Worm (Caenorhabditis elegans) whole organism, young adult: ENCODE data around the gene pals-21.

Experiments
- B0035.1 ChIP-seq: sonication (generic microtip); optimal IDR thresholded peaks from 2 replicates; lab custom pipeline; 2016; ENCODE audit warnings: missing genetic modification characterization, mild to moderate bottlenecking, missing compliant biosample characterization, missing genotype, missing genetic modification reagents
- C06A6.2 ChIP-seq: fragments of 200-800 bp; sonication (Bioruptor generic); conservative IDR thresholded peaks from 2 replicates; pipeline ENCODE4 v1.3.6; 2022; ENCODE audit warnings: missing genetic modification characterization, missing compliant biosample characterization
- C17E4.6 ChIP-seq: fragments of 200-800 bp; sonication (Bioruptor generic); IDR thresholded peaks from 2 replicates; pipeline ENCODE4 v1.3.6; 2022; ENCODE audit warnings: missing genetic modification reagents, missing genetic modification characterization, missing compliant biosample characterization
- D2030.7 ChIP-seq: fragments of 200-800 bp; sonication (Bioruptor generic); IDR thresholded peaks from 2 replicates; pipeline ENCODE4 v1.3.6; 2022; ENCODE audit warnings: missing genetic modification reagents, missing genetic modification characterization, missing compliant biosample characterization
- F10E7.11 ChIP-seq: sonication (generic microtip); optimal IDR thresholded peaks from 2 replicates; lab custom pipeline; 2017; ENCODE audit warnings: mild to moderate bottlenecking, missing genetic modification characterization, moderate library complexity, missing compliant biosample characterization
- F23B12.7 ChIP-seq: sonication (generic microtip); optimal IDR thresholded peaks from 2 replicates; lab custom pipeline; 2017; ENCODE audit warnings: missing genetic modification characterization, mild to moderate bottlenecking, missing compliant biosample characterization, antibody characterized with exemption, moderate library complexity; ENCODE audit not compliant: insufficient read depth
- F37B4.10 ChIP-seq: fragments of 200-800 bp; sonication (Bioruptor generic); IDR thresholded peaks from 2 replicates; pipeline ENCODE4 v1.3.6; 2022; ENCODE audit warnings: missing genetic modification characterization, missing compliant biosample characterization
- K12H6.12 ChIP-seq: fragments of 200-800 bp; sonication (Bioruptor generic); optimal IDR thresholded peaks from 2 replicates; lab custom pipeline; 2018; ENCODE audit warnings: mild to moderate bottlenecking, missing genetic modification characterization, missing compliant biosample characterization
- T07F8.4 ChIP-seq: sonication (generic microtip); optimal IDR thresholded peaks from 2 replicates; lab custom pipeline; 2016; ENCODE audit warnings: mild to moderate bottlenecking, missing genetic modification characterization, moderate library complexity, missing compliant biosample characterization
- Y53F4B.3 ChIP-seq: fragments of 200-800 bp; sonication (Bioruptor generic); IDR thresholded peaks from 2 replicates; pipeline ENCODE4 v1.3.6; 2022; ENCODE audit warnings: missing genetic modification reagents, missing genetic modification characterization, missing compliant biosample characterization
- Y56A3A.18 ChIP-seq: fragments of 200-800 bp; sonication (Bioruptor generic); IDR thresholded peaks from 2 replicates; pipeline ENCODE4 v1.3.6; 2022; ENCODE audit warnings: missing genetic modification reagents, missing genetic modification characterization, missing compliant biosample characterization
- Y79H2A.3 ChIP-seq: fragments of 200-800 bp; sonication (Bioruptor generic); conservative IDR thresholded peaks from 2 replicates; pipeline ENCODE4 v1.3.6; 2022; ENCODE audit warnings: missing genetic modification reagents, missing genetic modification characterization, missing compliant biosample characterization
- Y95B8A.8 ChIP-seq: fragments of 200-800 bp; sonication (Bioruptor generic); IDR thresholded peaks from 2 replicates; pipeline ENCODE4 v1.3.6; 2022; ENCODE audit warnings: missing genetic modification reagents, missing genetic modification characterization, missing compliant biosample characterization
- athp-1 ChIP-seq: sonication (generic microtip); optimal IDR thresholded peaks from 2 replicates; lab custom pipeline; 2017; ENCODE audit warnings: mild to moderate bottlenecking, missing genetic modification characterization, missing compliant biosample characterization
- attf-3 ChIP-seq: fragments of 200-800 bp; sonication (Bioruptor generic); conservative IDR thresholded peaks from 2 replicates; pipeline ENCODE4 v1.3.6; 2022; ENCODE audit warnings: missing genetic modification reagents, missing genetic modification characterization, missing compliant biosample characterization
- attf-6 ChIP-seq: fragments of 200-800 bp; sonication (Bioruptor generic); IDR thresholded peaks from 2 replicates; pipeline ENCODE4 v1.3.6; 2022; ENCODE audit warnings: missing genetic modification reagents, missing genetic modification characterization, missing compliant biosample characterization
- ccch-3 ChIP-seq: fragments of 200-800 bp; sonication (Bioruptor generic); optimal IDR thresholded peaks from 2 replicates; lab custom pipeline; 2018; ENCODE audit warnings: mild to moderate bottlenecking, missing genetic modification characterization, missing compliant biosample characterization
- ceh-100 ChIP-seq: fragments of 200-800 bp; sonication (Bioruptor generic); IDR thresholded peaks from 2 replicates; pipeline ENCODE4 v1.3.6; 2022; ENCODE audit warnings: missing genetic modification reagents, missing genetic modification characterization, missing compliant biosample characterization
- ceh-40 ChIP-seq: fragments of 200-800 bp; sonication (Bioruptor generic); IDR thresholded peaks from 2 replicates; pipeline ENCODE4 v1.3.6; 2022; ENCODE audit warnings: missing genetic modification characterization, missing compliant biosample characterization
- efl-1 ChIP-seq: fragments of 150-350 bp; optimal IDR thresholded peaks from 2 replicates; lab custom pipeline; 2014; ENCODE audit warnings: missing biosample characterization, missing genetic modification reagents, missing genetic modification characterization
- egl-18 ChIP-seq: fragments of 200-800 bp; sonication (Bioruptor generic); IDR thresholded peaks from 2 replicates; pipeline ENCODE4 v1.3.6; 2022; ENCODE audit warnings: missing genetic modification reagents, missing genetic modification characterization, missing compliant biosample characterization
- egl-44 ChIP-seq: fragments of 200-800 bp; sonication (Bioruptor generic); IDR thresholded peaks from 2 replicates; pipeline ENCODE4 v1.3.6; 2022; ENCODE audit warnings: missing genetic modification reagents, missing genetic modification characterization, missing compliant biosample characterization
- egrh-3 ChIP-seq: fragments of 200-800 bp; sonication (Bioruptor generic); IDR thresholded peaks from 2 replicates; pipeline ENCODE4 v1.3.6; 2022; ENCODE audit warnings: missing genetic modification reagents, missing genetic modification characterization, missing compliant biosample characterization
- hlh-26 ChIP-seq: fragments of 200-800 bp; sonication (Bioruptor generic); conservative IDR thresholded peaks from 2 replicates; pipeline ENCODE4 v1.3.6; 2022; ENCODE audit warnings: missing genetic modification reagents, missing genetic modification characterization, missing compliant biosample characterization
- hmg-1.2 ChIP-seq: fragments of 200-800 bp; sonication (Bioruptor generic); IDR thresholded peaks from 2 replicates; pipeline ENCODE4 v1.3.6; 2022; ENCODE audit warnings: missing genetic modification reagents, missing genetic modification characterization, missing compliant biosample characterization
- hrde-1 ChIP-seq: sonication (generic microtip); optimal IDR thresholded peaks from 2 replicates; lab custom pipeline; 2016; ENCODE audit warnings: missing genetic modification characterization, mild to moderate bottlenecking, missing compliant biosample characterization, moderate library complexity, missing genotype, missing genetic modification reagents, borderline replicate concordance
- lag-1 ChIP-seq: fragments of 200-800 bp; sonication (Bioruptor generic); IDR thresholded peaks from 2 replicates; pipeline ENCODE4 v1.3.6; 2022; ENCODE audit warnings: missing genetic modification reagents, missing genetic modification characterization, missing compliant biosample characterization
- let-526 ChIP-seq: fragments of 200-800 bp; sonication (Bioruptor generic); IDR thresholded peaks from 2 replicates; pipeline ENCODE4 v1.3.6; 2022; ENCODE audit warnings: missing genetic modification reagents, missing genetic modification characterization, missing compliant biosample characterization
- lin-35 ChIP-seq, 3 experiments: fragments of 150-350 bp in 2 of 3; sonication (generic microtip) in 1 of 3; optimal IDR thresholded peaks; 2 replicates each; lab custom pipeline; 2014 to 2018; ENCODE audit warnings: missing biosample characterization in 3 of 3, missing genetic modification characterization in 3 of 3, missing genetic modification reagents in 3 of 3
- lir-1 ChIP-seq: fragments of 200-800 bp; sonication (Bioruptor generic); conservative IDR thresholded peaks from 2 replicates; pipeline ENCODE4 v1.3.6; 2022; ENCODE audit warnings: missing genetic modification reagents, missing genetic modification characterization, missing compliant biosample characterization
- lsl-1 ChIP-seq: fragments of 200-800 bp; sonication (Bioruptor generic); optimal IDR thresholded peaks from 2 replicates; lab custom pipeline; 2018; ENCODE audit warnings: mild to moderate bottlenecking, missing genetic modification characterization, moderate library complexity, missing compliant biosample characterization
- lsy-27 ChIP-seq: sonication (generic microtip); optimal IDR thresholded peaks from 2 replicates; lab custom pipeline; 2017; ENCODE audit warnings: missing genetic modification characterization, mild to moderate bottlenecking, missing compliant biosample characterization, antibody characterized with exemption, missing genotype, borderline replicate concordance; ENCODE audit not compliant: insufficient read depth
- nfyb-1 ChIP-seq: fragments of 200-800 bp; sonication (Bioruptor generic); IDR thresholded peaks from 2 replicates; pipeline ENCODE4 v1.3.6; 2022; ENCODE audit warnings: missing genetic modification reagents, missing genetic modification characterization, missing compliant biosample characterization
- nhr-179 ChIP-seq: sonication (generic microtip); optimal IDR thresholded peaks from 2 replicates; lab custom pipeline; 2016; ENCODE audit warnings: mild to moderate bottlenecking, missing genetic modification characterization, missing compliant biosample characterization
- pbrm-1 ChIP-seq: fragments of 200-800 bp; sonication (Bioruptor generic); IDR thresholded peaks from 2 replicates; pipeline ENCODE4 v1.3.6; 2022; ENCODE audit warnings: missing genetic modification reagents, missing genetic modification characterization, missing compliant biosample characterization
- pha-4 ChIP-seq: fragments of 150-350 bp; sonication (generic microtip); optimal IDR thresholded peaks from 2 replicates; lab custom pipeline; 2014; ENCODE audit warnings: missing biosample characterization, missing genetic modification reagents, missing genetic modification characterization
- rcor-1 ChIP-seq: fragments of 200-800 bp; sonication (Bioruptor generic); IDR thresholded peaks from 2 replicates; pipeline ENCODE4 v1.3.6; 2022; ENCODE audit warnings: missing genetic modification reagents, missing genetic modification characterization, missing compliant biosample characterization
- repo-1 ChIP-seq: sonication (generic microtip); optimal IDR thresholded peaks from 2 replicates; lab custom pipeline; 2017; ENCODE audit warnings: mild to moderate bottlenecking, missing genetic modification characterization, missing compliant biosample characterization
- sea-2 ChIP-seq: fragments of 200-800 bp; sonication (Bioruptor generic); IDR thresholded peaks from 2 replicates; pipeline ENCODE4 v1.3.6; 2022; ENCODE audit warnings: missing genetic modification characterization, missing compliant biosample characterization
- snpc-4 ChIP-seq, 5 experiments: fragments of 150-350 bp in 1 of 5; sonication (generic microtip) in 4 of 5; optimal IDR thresholded peaks; 2 replicates each; lab custom pipeline; 2014 to 2018; ENCODE audit warnings: missing genetic modification characterization in 5 of 5, missing biosample characterization in 3 of 5, antibody characterized with exemption in 2 of 5, mild to moderate bottlenecking in 2 of 5, missing compliant biosample characterization in 2 of 5, missing genotype in 2 of 5, moderate library complexity in 2 of 5, missing genetic modification reagents in 1 of 5
- tbp1 ChIP-seq: fragments of 200-800 bp; sonication (Bioruptor generic); optimal IDR thresholded peaks from 2 replicates; lab custom pipeline; 2018; ENCODE audit warnings: mild to moderate bottlenecking, missing genetic modification characterization, missing compliant biosample characterization
- tbx-9 ChIP-seq: sonication (generic microtip); optimal IDR thresholded peaks from 2 replicates; lab custom pipeline; 2016; ENCODE audit warnings: borderline replicate concordance, missing genetic modification characterization, inconsistent platforms, missing compliant biosample characterization
- zim-3 ChIP-seq: sonication (generic microtip); optimal IDR thresholded peaks from 2 replicates; lab custom pipeline; 2017; ENCODE audit warnings: mild to moderate bottlenecking, missing genetic modification characterization, moderate library complexity, missing compliant biosample characterization
- ztf-18 ChIP-seq: sonication (generic microtip); optimal IDR thresholded peaks from 2 replicates; lab custom pipeline; 2016; ENCODE audit warnings: missing genotype, mild to moderate bottlenecking, missing genetic modification characterization, missing compliant biosample characterization
- ztf-25 ChIP-seq: fragments of 200-800 bp; sonication (Bioruptor generic); IDR thresholded peaks from 2 replicates; pipeline ENCODE4 v1.3.6; 2022; ENCODE audit warnings: missing genetic modification reagents, missing genetic modification characterization, missing compliant biosample characterization
- ztf-26 ChIP-seq: sonication (generic microtip); optimal IDR thresholded peaks from 2 replicates; lab custom pipeline; 2017; ENCODE audit warnings: missing genetic modification characterization, missing compliant biosample characterization

pals-21 gene

DNA sequence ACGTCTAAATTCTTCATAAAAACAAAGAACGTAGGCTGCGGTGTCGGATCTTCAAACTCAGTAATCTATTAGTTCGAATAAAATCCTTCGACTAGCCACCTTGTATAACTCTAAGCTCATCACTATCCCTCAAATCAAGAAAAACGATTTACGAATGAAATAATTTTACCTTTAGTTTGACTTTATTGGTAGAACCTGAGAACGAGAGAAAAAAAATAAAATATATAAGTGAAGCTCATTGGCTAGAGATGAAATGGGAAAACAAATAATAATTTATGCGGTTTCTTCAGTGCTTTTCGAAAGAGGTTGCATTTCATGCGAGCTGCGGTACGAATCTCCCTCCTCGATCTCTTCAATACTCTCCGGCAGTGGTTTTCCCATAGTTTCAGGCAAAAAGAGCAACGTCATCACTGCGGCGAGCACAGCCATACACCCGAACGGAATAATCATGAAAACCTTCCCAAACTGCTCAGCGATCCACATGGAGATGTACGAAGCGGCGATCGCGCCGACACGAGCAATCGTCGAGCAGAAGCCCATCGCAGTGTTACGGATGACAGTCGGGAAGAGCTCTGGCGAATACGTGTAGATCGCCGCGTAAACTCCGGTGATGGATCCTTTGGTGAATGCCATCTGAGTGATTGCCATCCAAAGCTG lies 39.4 kb upstream of the pals-21 start:
- TF ChIP-seq pbrm-1 (GFP tag; lab: Robert Waterston, UW): no peak; the same call in 1 of the 2 replicates
- TF ChIP-seq nhr-179 (tag; lab: Kevin White, UChicago): no peak
- TF ChIP-seq attf-3: no peak
- TF ChIP-seq lag-1 (GFP tag; lab: Robert Waterston, UW): no peak
- TF ChIP-seq Y53F4B.3 (GFP tag; lab: Robert Waterston, UW): no peak; the same call in 1 of the 2 replicates
- peak; percentile 69 for TF ChIP-seq zim-3 (tag; lab: Kevin White, UChicago)
- no peak; the same call in none of the 2 replicates for TF ChIP-seq ceh-100 (GFP tag; lab: Robert Waterston, UW)
- TF ChIP-seq lin-35 (GFP tag; optimal IDR thresholded peaks at IDR 0.05; lab: Kevin White, UChicago): peak in 2 of 3 experiments; percentile 44 to 49
- no peak for TF ChIP-seq lsy-27 (tag; lab: Kevin White, UChicago)
- peak; percentile 21 for TF ChIP-seq efl-1 (GFP tag; lab: Kevin White, UChicago)
- peak; percentile 90; the same call in 1 of the 2 replicates for TF ChIP-seq Y56A3A.18 (GFP tag; lab: Robert Waterston, UW)
- peak; percentile 94 for TF ChIP-seq F10E7.11
- peak; percentile 51 for TF ChIP-seq snpc-4 (GFP tag; optimal IDR thresholded peaks at IDR 0.05; lab: Kevin White, UChicago)
- peak in 3 of 4 experiments; percentile 16 to 60 (median 59) for TF ChIP-seq snpc-4 (tag; optimal IDR thresholded peaks at IDR 0.05; lab: Kevin White, UChicago)
- peak; percentile 82 for TF ChIP-seq attf-6 (GFP tag; lab: Robert Waterston, UW)
- TF ChIP-seq tbp1 (GFP tag; lab: Kevin White, UChicago): peak; percentile 69
- TF ChIP-seq lsl-1 (GFP tag; lab: Kevin White, UChicago): peak; percentile 71
- TF ChIP-seq pha-4: peak; percentile 42
- TF ChIP-seq let-526: no peak
- TF ChIP-seq lir-1: no peak
- TF ChIP-seq ztf-25 (GFP tag; lab: Robert Waterston, UW): no peak
- TF ChIP-seq repo-1 (tag; lab: Kevin White, UChicago): peak; percentile 96
- TF ChIP-seq egl-44 (GFP tag; lab: Robert Waterston, UW): peak; percentile 47; the same call in 1 of the 2 replicates
- TF ChIP-seq ceh-40 (GFP tag; lab: Robert Waterston, UW): 0 out of 2 replicates have a peak, but pooled peaks have one; percentile 47
- TF ChIP-seq F37B4.10 (GFP tag; lab: Robert Waterston, UW): 0 out of 2 replicates have a peak, but pooled peaks have one; percentile 42
- no peak for TF ChIP-seq T07F8.4 (tag; lab: Kevin White, UChicago)
- peak; percentile 86 for TF ChIP-seq ztf-26 (tag; lab: Kevin White, UChicago)
- no peak for TF ChIP-seq ccch-3
- TF ChIP-seq sea-2: 0 out of 2 replicates have a peak, but pooled peaks have one; percentile 28
- TF ChIP-seq ztf-18: peak; percentile 57
- no peak for TF ChIP-seq hlh-26 (GFP tag; lab: Robert Waterston, UW)
- peak; percentile 85; the same call in 1 of the 2 replicates for TF ChIP-seq Y95B8A.8
- TF ChIP-seq Y79H2A.3 (GFP tag; lab: Robert Waterston, UW): peak; percentile 90
- peak; percentile 93 for TF ChIP-seq B0035.1 (tag; lab: Kevin White, UChicago)
- TF ChIP-seq D2030.7 (GFP tag; lab: Robert Waterston, UW): peak; percentile 58; the same call in 1 of the 2 replicates
- TF ChIP-seq nfyb-1 (GFP tag; lab: Robert Waterston, UW): peak; percentile 90
- TF ChIP-seq hrde-1 (tag; lab: Kevin White, UChicago): peak; percentile 96
- TF ChIP-seq rcor-1 (GFP tag; lab: Robert Waterston, UW): peak; percentile 85
- peak; percentile 77; the same call in 1 of the 2 replicates for TF ChIP-seq egl-18 (GFP tag; lab: Robert Waterston, UW)
- peak; percentile 55 for TF ChIP-seq hmg-1.2 (GFP tag; lab: Robert Waterston, UW)
- TF ChIP-seq C06A6.2: no peak
- no peak for TF ChIP-seq egrh-3 (GFP tag; lab: Robert Waterston, UW)
- peak; percentile 79 for TF ChIP-seq K12H6.12 (tag; lab: Kevin White, UChicago)
- peak; percentile 64 for TF ChIP-seq F23B12.7
- TF ChIP-seq athp-1 (tag; lab: Kevin White, UChicago): peak; percentile 96
- no peak for TF ChIP-seq tbx-9 (tag; lab: Kevin White, UChicago)
- TF ChIP-seq C17E4.6 (GFP tag; lab: Robert Waterston, UW): peak; percentile 45; the same call in 1 of the 2 replicates
